Worm (Caenorhabditis elegans): ENCODE measurements around the gene acox-1.5.

Gene acox-1.5

DNA sequence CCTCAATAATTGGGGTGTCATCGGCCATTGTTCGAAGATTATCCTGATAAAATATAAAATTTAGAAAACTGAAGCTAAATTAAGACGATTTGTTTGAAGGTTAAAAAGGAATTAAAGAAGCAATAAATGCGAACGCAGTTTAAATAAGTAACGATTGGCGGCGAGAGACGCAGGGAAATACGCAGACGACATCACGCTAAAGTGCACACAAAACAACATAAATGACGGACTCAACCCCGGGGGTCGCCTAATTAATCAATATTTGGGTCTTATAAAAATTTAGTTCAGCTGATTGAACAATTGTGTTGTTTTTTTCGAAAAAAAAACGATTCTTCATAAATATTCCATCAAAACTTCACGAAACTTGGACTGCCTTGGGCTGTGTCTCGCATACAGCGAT is 24.4 kb upstream of the acox-1.5 start, which contains the start of gene hcp-3:
Gene hcp-3, minus strand, starts transcription at position 45 of the 400 bp plus-strand sequence.
- TF ChIP-seq hmg-1.2 (GFP tag; IDR thresholded peaks at IDR 0.05) (peak; percentile 27; the same call in 1 of the 2 replicates), attf-5 (GFP tag; optimal IDR thresholded peaks at IDR 0.05) (peak; percentile 26), pbrm-1 (GFP tag; IDR thresholded peaks at IDR 0.05) (peak; percentile 57; the same call in 1 of the 2 replicates), hlh-12 (tag; optimal IDR thresholded peaks at IDR 0.05) (no peak), F33H1.4 (GFP tag; IDR thresholded peaks at IDR 0.05) (no peak), efl-1 (GFP tag; optimal IDR thresholded peaks at IDR 0.05) (peak; percentile 2), madf-3 (GFP tag; IDR thresholded peaks at IDR 0.05) (no peak), snpc-4 (GFP tag; optimal IDR thresholded peaks at IDR 0.05) (no peak), snpc-4 (tag; optimal IDR thresholded peaks at IDR 0.05) (peak in 1 of 4 experiments; percentile 5), ets-4 (GFP tag; optimal IDR thresholded peaks at IDR 0.05) (no peak), lin-54 (GFP tag; optimal IDR thresholded peaks at IDR 0.05) (peak; percentile 4)

DNA sequence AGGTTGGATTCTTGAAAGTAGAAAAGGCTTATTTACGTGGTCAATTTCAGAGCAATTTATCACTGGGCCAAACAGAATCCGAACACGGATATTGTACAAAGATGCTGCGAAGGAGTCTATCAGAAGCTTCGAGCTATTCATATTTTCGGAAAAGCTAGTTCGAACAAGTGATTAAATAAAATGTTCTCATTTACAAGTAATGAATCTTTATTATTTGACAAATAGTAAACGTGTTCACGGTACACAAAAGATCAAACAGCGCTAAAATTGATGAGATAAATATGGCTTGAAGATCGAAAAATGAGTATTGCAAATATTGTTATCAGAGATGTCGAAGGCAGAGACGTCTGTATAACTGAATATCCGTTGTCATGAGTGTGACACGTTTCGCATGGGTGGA is 23.1 kb upstream of the acox-1.5 start:
- TF ChIP-seq let-607 (tag; optimal IDR thresholded peaks at IDR 0.05) (no peak), F39B2.1 (GFP tag; IDR thresholded peaks at IDR 0.05) (peak; percentile 58; the same call in 1 of the 2 replicates), sptf-2 (GFP tag; optimal IDR thresholded peaks at IDR 0.05) (no peak), lsl-1 (GFP tag; optimal IDR thresholded peaks at IDR 0.05) (peak; percentile 62), F52B5.7 (tag; optimal IDR thresholded peaks at IDR 0.05) (peak; percentile 77), tlf-1 (GFP tag; optimal IDR thresholded peaks at IDR 0.05) (peak; percentile 80), nhr-179 (tag; optimal IDR thresholded peaks at IDR 0.05) (no peak), attf-5 (GFP tag; optimal IDR thresholded peaks at IDR 0.05) (peak; percentile 17), ztf-18 (tag; optimal IDR thresholded peaks at IDR 0.05) (peak; percentile 53), aptf-3 (GFP tag; IDR thresholded peaks at IDR 0.05) (no peak), dox-1 (GFP tag; IDR thresholded peaks at IDR 0.05) (no peak), F33H1.4 (GFP tag; IDR thresholded peaks at IDR 0.05) (peak; percentile 15; the same call in 1 of the 2 replicates), ztf-3 (GFP tag; optimal IDR thresholded peaks at IDR 0.05) (no peak), ztf-26 (tag; optimal IDR thresholded peaks at IDR 0.05) (no peak), Y56A3A.18 (GFP tag; IDR thresholded peaks at IDR 0.05) (peak; percentile 69; the same call in 1 of the 2 replicates), lin-54 (GFP tag; optimal IDR thresholded peaks at IDR 0.05) (peak; percentile 63), ZK185.1 (tag; optimal IDR thresholded peaks at IDR 0.05; ENCODE audit: poor library complexity, severe bottlenecking) (no peak), F22D6.2 (tag; optimal IDR thresholded peaks at IDR 0.05) (no peak), repo-1 (tag; optimal IDR thresholded peaks at IDR 0.05) (no peak), Y53F4B.3 (GFP tag; IDR thresholded peaks at IDR 0.05) (no peak), nfya-2 (GFP tag; IDR thresholded peaks at IDR 0.05) (0 out of 2 replicates have a peak, but pooled peaks have one; percentile 11), rcor-1 (GFP tag; IDR thresholded peaks at IDR 0.05) (peak; percentile 26; the same call in 1 of the 2 replicates), him-1 (tag; optimal IDR thresholded peaks at IDR 0.05) (peak; percentile 48), somi-1 (GFP tag; optimal IDR thresholded peaks at IDR 0.05) (no peak), F57C9.4 (tag; optimal IDR thresholded peaks at IDR 0.05) (no peak), atf-7 (tag; optimal IDR thresholded peaks at IDR 0.05) (no peak), lsy-27 (tag; optimal IDR thresholded peaks at IDR 0.05; ENCODE audit: borderline replicate concordance, insufficient read depth) (no peak), egl-18 (GFP tag; IDR thresholded peaks at IDR 0.05) (no peak), Y79H2A.3 (GFP tag; conservative IDR thresholded peaks at IDR 0.05) (no peak; the same call in 1 of the 2 replicates), hrde-1 (tag; optimal IDR thresholded peaks at IDR 0.05; ENCODE audit: borderline replicate concordance) (peak; percentile 72), ama-1 (optimal IDR thresholded peaks at IDR 0.05) (no peak), ama-1 (GFP tag; optimal IDR thresholded peaks at IDR 0.05) (peak in 1 of 2 experiments; percentile 21), ceh-27 (GFP tag; optimal IDR thresholded peaks at IDR 0.05) (no peak), ekl-4 (GFP tag; IDR thresholded peaks at IDR 0.05) (peak; percentile 68), xnd-1 (tag; optimal IDR thresholded peaks at IDR 0.05) (peak; percentile 21), F55B11.4 (tag; optimal IDR thresholded peaks at IDR 0.05; ENCODE audit: borderline replicate concordance, insufficient read depth) (no peak), B0035.1 (tag; optimal IDR thresholded peaks at IDR 0.05) (no peak), nhr-90 (tag; optimal IDR thresholded peaks at IDR 0.05) (no peak), pha-4 (tag; optimal IDR thresholded peaks at IDR 0.05) (no peak)
